Worm (Caenorhabditis elegans): Measurements from ENCODE around the gene hgrs-1.

DNA sequence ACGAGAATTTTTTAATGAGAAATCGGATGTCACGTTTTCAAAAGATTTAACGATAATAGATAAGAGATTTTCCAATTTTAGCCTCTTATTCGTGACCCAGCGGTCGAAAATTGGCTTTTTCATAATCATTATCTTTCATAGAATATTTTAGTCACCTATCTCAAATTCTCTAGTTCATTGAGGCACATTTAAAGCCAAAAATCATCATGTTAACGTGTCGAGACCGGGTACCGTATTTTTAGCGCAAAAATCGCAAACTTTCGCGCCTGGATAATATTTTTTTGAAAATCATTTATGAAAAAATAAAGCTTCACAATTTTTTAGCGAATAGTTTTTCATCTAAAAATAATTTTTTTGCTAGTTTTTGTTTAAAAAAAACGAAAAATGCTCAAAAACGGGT lies 39.9 kb downstream of the hgrs-1 start, which contains the start of gene B0218.7:
- TF ChIP-seq C17E4.6 (GFP tag; IDR thresholded peaks at IDR 0.05): no peak
- TF ChIP-seq sptf-2 (GFP tag; optimal IDR thresholded peaks at IDR 0.05): no peak
- no peak for TF ChIP-seq B0019.2 (GFP tag; conservative IDR thresholded peaks at IDR 0.05)
- TF ChIP-seq ceh-58 (GFP tag; IDR thresholded peaks at IDR 0.05): no peak
- TF ChIP-seq lin-35 (GFP tag; optimal IDR thresholded peaks at IDR 0.05): no peak
- TF ChIP-seq C06A6.2 (GFP tag; conservative IDR thresholded peaks at IDR 0.05): no peak
- TF ChIP-seq ztf-6 (GFP tag; IDR thresholded peaks at IDR 0.05): no peak
- TF ChIP-seq ekl-4 (GFP tag; IDR thresholded peaks at IDR 0.05): no peak
- TF ChIP-seq ama-1 (optimal IDR thresholded peaks at IDR 0.05): no peak
- TF ChIP-seq ama-1 (GFP tag; optimal IDR thresholded peaks at IDR 0.05): no peak
- TF ChIP-seq rec-8 (tag; optimal IDR thresholded peaks at IDR 0.05): no peak
- TF ChIP-seq nhr-179 (tag; optimal IDR thresholded peaks at IDR 0.05): no peak
- no peak for TF ChIP-seq F23B12.7 (tag; optimal IDR thresholded peaks at IDR 0.05; ENCODE audit: insufficient read depth)
- TF ChIP-seq pha-4 (tag; optimal IDR thresholded peaks at IDR 0.05): no peak
- TF ChIP-seq lin-26 (GFP tag; IDR thresholded peaks at IDR 0.05): no peak
